Fruit fly (Drosophila melanogaster) whole organism, embryonic: Measurements from ENCODE around the gene MtnE.

ENCODE experiments used
- Ada2b ChIP-seq: fragments of 200-800 bp; sonication (Bioruptor generic); IDR thresholded peaks from 2 replicates; pipeline ENCODE4 v1.3.6; 2022; ENCODE audit warnings: missing biosample characterization, missing genetic modification characterization
- Blimp-1 ChIP-seq: fragments of 200-800 bp; sonication (Bioruptor generic); optimal IDR thresholded peaks from 3 replicates; lab custom pipeline; 2018; ENCODE audit warnings: missing biosample characterization, missing genetic modification characterization, mild to moderate bottlenecking, moderate library complexity, missing genetic modification reagents
- CG10274 ChIP-seq: fragments of 200-800 bp; sonication (Bioruptor generic); optimal IDR thresholded peaks from 3 replicates; lab custom pipeline; 2017; ENCODE audit warnings: missing biosample characterization, mild to moderate bottlenecking, missing genetic modification characterization
- CG10431 ChIP-seq: fragments of 200-800 bp; sonication (Bioruptor generic); optimal IDR thresholded peaks from 3 replicates; lab custom pipeline; 2018; ENCODE audit warnings: missing biosample characterization, mild to moderate bottlenecking, missing genetic modification characterization
- CG11247 ChIP-seq: fragments of 200-800 bp; sonication (Bioruptor generic); IDR thresholded peaks from 2 replicates; pipeline ENCODE4 v1.3.6; 2022; ENCODE audit warnings: missing biosample characterization, missing genetic modification characterization
- CG11560 ChIP-seq: fragments of 200-800 bp; sonication (Bioruptor generic); IDR thresholded peaks from 3 replicates; pipeline ENCODE4 v1.3.6; 2022; ENCODE audit warnings: missing biosample characterization, missing genetic modification characterization
- CG13287 ChIP-seq: fragments of 200-800 bp; sonication (Bioruptor generic); IDR thresholded peaks from 2 replicates; pipeline ENCODE4 v1.3.6; 2022; ENCODE audit warnings: missing biosample characterization, missing genetic modification characterization; ENCODE audit not compliant: partially characterized antibody
- CG15601 ChIP-seq: fragments of 200-800 bp; sonication (Bioruptor generic); optimal IDR thresholded peaks from 3 replicates; lab custom pipeline; 2019; ENCODE audit warnings: missing biosample characterization, mild to moderate bottlenecking, missing genetic modification characterization, moderate library complexity
- CG17829 ChIP-seq: fragments of 200-800 bp; optimal IDR thresholded peaks from 2 replicates; lab custom pipeline; 2019; ENCODE audit warnings: missing biosample characterization, mild to moderate bottlenecking, missing genetic modification characterization, moderate library complexity
- CG18262 ChIP-seq: fragments of 200-800 bp; optimal IDR thresholded peaks from 3 replicates; lab custom pipeline; 2019; ENCODE audit warnings: missing biosample characterization, mild to moderate bottlenecking, missing genetic modification characterization, moderate library complexity
- CG18476 ChIP-seq: fragments of 200-800 bp; sonication (Bioruptor generic); optimal IDR thresholded peaks from 2 replicates; lab custom pipeline; 2016; ENCODE audit warnings: missing biosample characterization, mild to moderate bottlenecking, missing genetic modification characterization
- CG31388 ChIP-seq: fragments of 200-800 bp; sonication (Bioruptor generic); optimal IDR thresholded peaks from 2 replicates; lab custom pipeline; 2016; ENCODE audit warnings: missing biosample characterization, missing genetic modification characterization
- CG32772 ChIP-seq: fragments of 200-800 bp; sonication (Bioruptor generic); IDR thresholded peaks from 2 replicates; pipeline ENCODE4 v1.3.6; 2022; ENCODE audit warnings: missing biosample characterization, missing genetic modification characterization
- CG3281 ChIP-seq: fragments of 200-800 bp; sonication (Bioruptor generic); optimal IDR thresholded peaks from 3 replicates; lab custom pipeline; 2017; ENCODE audit warnings: missing biosample characterization, mild to moderate bottlenecking, missing genetic modification characterization
- CG34376 ChIP-seq: fragments of 200-800 bp; sonication (Bioruptor generic); optimal IDR thresholded peaks from 2 replicates; lab custom pipeline; 2018; ENCODE audit warnings: missing biosample characterization, mild to moderate bottlenecking, missing genetic modification characterization
- CG4424 ChIP-seq: fragments of 200-800 bp; sonication (Bioruptor generic); optimal IDR thresholded peaks from 3 replicates; lab custom pipeline; 2016; ENCODE audit warnings: missing biosample characterization, missing genetic modification characterization
- CG4820 ChIP-seq: fragments of 200-800 bp; sonication (Bioruptor generic); optimal IDR thresholded peaks from 3 replicates; lab custom pipeline; 2016; ENCODE audit warnings: missing biosample characterization, missing genetic modification characterization
- CG6689 ChIP-seq: fragments of 200-800 bp; sonication (Bioruptor generic); IDR thresholded peaks from 2 replicates; pipeline ENCODE4 v1.3.6; 2022; ENCODE audit warnings: missing biosample characterization, missing genetic modification characterization
- CG6765 ChIP-seq: fragments of 200-800 bp; sonication (Bioruptor generic); optimal IDR thresholded peaks from 3 replicates; lab custom pipeline; 2017; ENCODE audit warnings: missing biosample characterization, mild to moderate bottlenecking, missing genetic modification characterization
- CG6791 ChIP-seq: fragments of 200-800 bp; sonication (Bioruptor generic); IDR thresholded peaks from 3 replicates; pipeline ENCODE4 v1.3.6; 2022; ENCODE audit warnings: missing biosample characterization, missing genetic modification characterization; ENCODE audit not compliant: partially characterized antibody
- CG8359 ChIP-seq: fragments of 200-800 bp; sonication (Bioruptor generic); optimal IDR thresholded peaks from 2 replicates; lab custom pipeline; 2017; ENCODE audit warnings: missing biosample characterization, mild to moderate bottlenecking, missing genetic modification characterization, borderline replicate concordance
- CG8388 ChIP-seq: fragments of 200-800 bp; sonication (Bioruptor generic); optimal IDR thresholded peaks from 2 replicates; lab custom pipeline; 2019; ENCODE audit warnings: missing biosample characterization, mild to moderate bottlenecking, missing genetic modification characterization, moderate library complexity
- CG9727 ChIP-seq: fragments of 200-800 bp; sonication (Bioruptor generic); optimal IDR thresholded peaks from 3 replicates; lab custom pipeline; 2017; ENCODE audit warnings: missing biosample characterization, mild to moderate bottlenecking, missing genetic modification characterization
- Dip3 ChIP-seq: fragments of 200-800 bp; sonication (Bioruptor generic); optimal IDR thresholded peaks from 3 replicates; lab custom pipeline; 2016; ENCODE audit warnings: missing biosample characterization, missing genetic modification characterization
- Hmr ChIP-seq: fragments of 200-800 bp; sonication (Bioruptor generic); optimal IDR thresholded peaks from 3 replicates; lab custom pipeline; 2017; ENCODE audit warnings: mild to moderate bottlenecking, missing biosample characterization, missing genetic modification reagents, missing genetic modification characterization
- Med ChIP-seq: fragments of 200-800 bp; sonication (Bioruptor generic); peaks from one replicate; lab custom pipeline; 2016; ENCODE audit warnings: missing biosample characterization, missing genetic modification characterization, mild to moderate bottlenecking, inconsistent platforms, moderate library complexity
- Meics ChIP-seq: fragments of 200-800 bp; sonication (Bioruptor generic); optimal IDR thresholded peaks from 2 replicates; lab custom pipeline; 2017; ENCODE audit warnings: missing biosample characterization, mild to moderate bottlenecking, missing genetic modification characterization
- NFAT ChIP-seq: fragments of 200-800 bp; sonication (Bioruptor generic); IDR thresholded peaks from 2 replicates; pipeline ENCODE4 v1.3.6; 2022; ENCODE audit warnings: missing biosample characterization, missing genetic modification characterization
- Pdp1 ChIP-seq, 2 experiments: fragments of 200-800 bp; sonication (Bioruptor generic); optimal IDR thresholded peaks; 3 replicates each; lab custom pipeline; 2016; ENCODE audit warnings: missing biosample characterization in 2 of 2, missing genetic modification characterization in 2 of 2, mild to moderate bottlenecking in 1 of 2, moderate library complexity in 1 of 2
- Sox100B ChIP-seq: fragments of 200-800 bp; sonication (Bioruptor generic); optimal IDR thresholded peaks from 3 replicates; lab custom pipeline; 2018; ENCODE audit warnings: missing biosample characterization, mild to moderate bottlenecking, missing genetic modification characterization
- Stat92E ChIP-seq, 3 experiments: fragments of >200 bp in 2 of 3; fragments of 200-800 bp in 1 of 3; sonication (Bioruptor generic) in 1 of 3; optimal IDR thresholded peaks; 2 replicates each; lab custom pipeline; 2017 to 2019; ENCODE audit warnings: missing biosample characterization in 3 of 3, missing genetic modification characterization in 3 of 3, mild to moderate bottlenecking in 1 of 3, moderate library complexity in 1 of 3
- bbx ChIP-seq: fragments of 200-800 bp; sonication (Bioruptor generic); IDR thresholded peaks from 2 replicates; pipeline ENCODE4 v1.3.6; 2022; ENCODE audit warnings: missing biosample characterization, missing genetic modification characterization; ENCODE audit not compliant: partially characterized antibody
- corto ChIP-seq: fragments of 200-800 bp; sonication (Bioruptor generic); optimal IDR thresholded peaks from 2 replicates; lab custom pipeline; 2016; ENCODE audit warnings: missing biosample characterization, mild to moderate bottlenecking, missing genetic modification characterization, moderate library complexity
- dysf ChIP-seq: fragments of 200-800 bp; sonication (Bioruptor generic); IDR thresholded peaks from 3 replicates; pipeline ENCODE4 v1.3.6; 2022; ENCODE audit warnings: missing biosample characterization, missing genetic modification characterization
- gro ChIP-seq: fragments of 200-800 bp; sonication (Bioruptor generic); optimal IDR thresholded peaks from 2 replicates; lab custom pipeline; 2016; ENCODE audit warnings: missing biosample characterization, missing genetic modification characterization
- nom ChIP-seq: fragments of 200-800 bp; sonication (Bioruptor generic); optimal IDR thresholded peaks from 2 replicates; lab custom pipeline; 2017; ENCODE audit warnings: missing biosample characterization, missing genetic modification characterization, mild to moderate bottlenecking, moderate library complexity, missing genetic modification reagents
- pan ChIP-seq, 4 experiments: fragments of >200 bp in 3 of 4; fragments of 200-800 bp in 1 of 4; sonication (Bioruptor generic) in 1 of 4; optimal IDR thresholded peaks in 3 of 4; IDR thresholded peaks in 1 of 4; 2 replicates each; pipeline versions ENCODE4 v1.3.6 to Lab custom; 2017 to 2022; ENCODE audit warnings: missing biosample characterization in 2 of 4, missing genetic modification characterization in 2 of 4, mixed read lengths in 1 of 4
- pum ChIP-seq: fragments of 200-800 bp; sonication (Bioruptor generic); optimal IDR thresholded peaks from 2 replicates; lab custom pipeline; 2016; ENCODE audit warnings: missing biosample characterization, missing genetic modification characterization
- rib ChIP-seq: fragments of 200-800 bp; sonication (Bioruptor generic); IDR thresholded peaks from 2 replicates; pipeline ENCODE4 v1.3.6; 2022; ENCODE audit warnings: missing biosample characterization, missing genetic modification characterization
- sug ChIP-seq: fragments of 200-800 bp; optimal IDR thresholded peaks from 2 replicates; lab custom pipeline; 2019; ENCODE audit warnings: missing biosample characterization, mild to moderate bottlenecking, missing genetic modification characterization, moderate library complexity
- ttk ChIP-seq: fragments of 200-800 bp; sonication (Bioruptor generic); IDR thresholded peaks from 2 replicates; pipeline ENCODE4 v2.1.2; 2022; ENCODE audit warnings: missing biosample characterization, missing genetic modification characterization

MtnE gene

DNA sequence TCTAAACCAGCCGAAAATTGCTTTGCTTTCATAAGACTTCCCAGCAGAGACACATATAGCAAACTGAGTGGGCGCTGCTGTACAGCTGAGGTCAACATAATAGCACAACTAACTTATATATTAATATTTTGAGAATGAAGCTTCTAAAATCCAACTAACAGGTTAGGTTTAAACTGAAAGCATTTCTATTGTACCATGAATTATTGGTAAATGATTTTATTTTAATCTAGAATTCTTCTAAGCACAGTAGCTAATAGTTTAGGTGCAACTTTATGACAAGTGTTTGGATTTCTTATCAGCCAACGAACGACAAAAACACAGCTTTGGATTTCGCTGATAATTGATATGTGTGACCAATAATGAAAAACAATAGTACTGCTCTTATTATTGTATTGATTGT is 20.5 kb upstream of the MtnE start (continued):
- peak; percentile 56 for TF ChIP-seq Sox100B
- TF ChIP-seq Ada2b (GFP tag; lab: Robert Waterston, UW): peak; percentile 72
- peak; percentile 15 for TF ChIP-seq CG8388
- TF ChIP-seq CG3281: peak; percentile 80
- no peak; the same call in 1 of the 2 replicates for TF ChIP-seq rib
- no peak for TF ChIP-seq CG10431
- peak; percentile 35 for TF ChIP-seq CG4820 (GFP tag; lab: Kevin White, UChicago)
- no peak for TF ChIP-seq CG31388 (GFP tag; lab: Kevin White, UChicago)
- TF ChIP-seq CG17829: peak; percentile 62
- TF ChIP-seq CG9727: peak; percentile 41
- TF ChIP-seq CG13287 (GFP tag; lab: Robert Waterston, UW): no peak
- peak; percentile 36 for TF ChIP-seq corto (GFP tag; lab: Kevin White, UChicago)
- TF ChIP-seq Dip3: peak; percentile 74
- TF ChIP-seq CG34376: peak; percentile 45
- TF ChIP-seq CG18476 (GFP tag; lab: Kevin White, UChicago): peak; percentile 5
- TF ChIP-seq CG6765 (GFP tag; lab: Kevin White, UChicago): peak; percentile 72
- TF ChIP-seq sug: peak; percentile 85
- 0 out of 2 replicates have a peak, but pooled peaks have one; percentile 20 for TF ChIP-seq ttk (GFP tag; lab: Robert Waterston, UW)
- peak; percentile 47 for TF ChIP-seq CG4424 (GFP tag; lab: Kevin White, UChicago)
- peak; percentile 89 for TF ChIP-seq Med (GFP tag; lab: Kevin White, UChicago)
- peak; percentile 43 for TF ChIP-seq Blimp-1
- TF ChIP-seq pan (optimal IDR thresholded peaks at IDR 0.05; lab: Kevin White, UChicago): no peak
- peak in 1 of 2 experiments; percentile 76 for TF ChIP-seq pan (GFP tag; optimal IDR thresholded peaks at IDR 0.05 in 1 of 2, IDR thresholded peaks at IDR 0.05 in 1 of 2)
- TF ChIP-seq Stat92E (GFP tag; optimal IDR thresholded peaks at IDR 0.05; lab: Kevin White, UChicago): peak in 1 of 3 experiments; percentile 22
- no peak for TF ChIP-seq CG8359 (GFP tag; lab: Kevin White, UChicago)
- peak; percentile 51 to 57 for TF ChIP-seq Pdp1 (GFP tag; optimal IDR thresholded peaks at IDR 0.05; lab: Kevin White, UChicago)
- TF ChIP-seq CG18262: peak; percentile 67
- no peak for TF ChIP-seq CG15601 (tag; lab: Kevin White, UChicago)
- peak; percentile 48 for TF ChIP-seq CG6689 (GFP tag; lab: Robert Waterston, UW)
- TF ChIP-seq Hmr (GFP tag; lab: Kevin White, UChicago): peak; percentile 65
- peak; percentile 63; the same call in 1 of the 2 replicates for TF ChIP-seq CG11247 (GFP tag; lab: Robert Waterston, UW)
- peak; percentile 14 for TF ChIP-seq Meics (GFP tag; lab: Kevin White, UChicago)
- TF ChIP-seq bbx (GFP tag; lab: Robert Waterston, UW): 0 out of 2 replicates have a peak, but pooled peaks have one; percentile 11
- no peak for TF ChIP-seq nom (GFP tag; lab: Kevin White, UChicago)
- peak; percentile 47; the same call in 1 of the 3 replicates for TF ChIP-seq CG11560 (tag; lab: Robert Waterston, UW)
- peak; percentile 38; the same call in 1 of the 2 replicates for TF ChIP-seq CG32772 (GFP tag; lab: Robert Waterston, UW)
- TF ChIP-seq CG6791 (GFP tag; lab: Robert Waterston, UW): no peak
- TF ChIP-seq gro (GFP tag; lab: Kevin White, UChicago): peak; percentile 81
- no peak for TF ChIP-seq pum
- TF ChIP-seq CG10274 (GFP tag; lab: Kevin White, UChicago): peak; percentile 25
- TF ChIP-seq dysf (GFP tag; lab: Robert Waterston, UW): peak; percentile 73
- TF ChIP-seq NFAT (GFP tag; lab: Robert Waterston, UW): peak; percentile 46; the same call in 1 of the 2 replicates
